Worm (Caenorhabditis elegans): ENCODE data around the gene C34C12.6.

Gene C34C12.6

DNA sequence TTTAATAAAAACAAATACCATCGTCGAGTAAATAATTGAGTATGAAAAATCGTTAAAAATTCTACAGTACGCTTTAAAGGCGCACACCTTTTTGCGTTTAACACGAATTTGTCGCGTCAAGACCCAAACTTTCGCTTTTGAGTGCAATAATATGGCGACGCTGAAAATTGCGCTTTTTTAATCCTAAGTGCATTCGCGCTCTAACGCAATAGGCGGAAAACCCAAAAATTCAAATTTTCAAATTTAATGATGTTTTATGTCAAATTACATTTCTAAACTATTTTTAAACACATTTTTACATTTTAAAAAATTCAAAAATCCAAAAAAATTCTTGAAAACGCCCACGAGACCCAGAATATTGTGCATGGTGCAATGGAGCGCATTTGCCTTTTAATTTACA lies 29.4 kb downstream of the C34C12.6 start:
- no peak for TF ChIP-seq tra-1 (GFP tag; IDR thresholded peaks at IDR 0.05)
- TF ChIP-seq D1046.2 (GFP tag; IDR thresholded peaks at IDR 0.05), result no peak
- TF ChIP-seq lin-38 (GFP tag; IDR thresholded peaks at IDR 0.05), result peak; percentile 46

DNA sequence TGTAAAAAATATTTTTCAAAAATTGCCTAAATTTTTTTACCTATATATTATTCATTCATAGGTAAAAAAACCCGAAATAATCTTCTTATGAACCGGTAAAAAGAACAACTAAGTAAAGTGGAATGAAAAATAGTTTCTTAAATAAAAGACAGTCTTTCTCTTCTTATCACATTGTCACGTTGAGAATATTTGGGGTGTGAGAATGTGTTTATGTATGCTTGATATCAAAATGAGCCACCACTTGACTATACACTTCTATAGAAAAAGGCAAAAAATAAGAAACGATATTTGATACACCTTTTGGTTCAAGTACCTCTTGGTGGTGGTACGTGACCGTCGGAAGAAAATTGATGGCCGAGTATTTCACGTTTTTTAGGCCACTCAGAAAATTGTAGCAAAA lies 37.1 kb downstream of the C34C12.6 start, which contains the start of gene hmit-1.3:
hmit-1.3 (minus strand) TSS at position 103 of the 400 bp plus-strand sequence.
- no peak for TF ChIP-seq mxl-2 (GFP tag; conservative IDR thresholded peaks at IDR 0.05)
- no peak for TF ChIP-seq ceh-82 (tag; optimal IDR thresholded peaks at IDR 0.05)
- peak; percentile 20 for TF ChIP-seq pqm-1 (tag; optimal IDR thresholded peaks at IDR 0.05)
- peak; percentile 25 for TF ChIP-seq nhr-28 (tag; optimal IDR thresholded peaks at IDR 0.05)
- no peak for TF ChIP-seq Y5F2A.4 (GFP tag; optimal IDR thresholded peaks at IDR 0.05)
- no peak for TF ChIP-seq mxl-3 (GFP tag; optimal IDR thresholded peaks at IDR 0.05)
- no peak for TF ChIP-seq lin-1 (GFP tag; IDR thresholded peaks at IDR 0.05)
- TF ChIP-seq lin-38 (GFP tag; IDR thresholded peaks at IDR 0.05), result no peak
- no peak for TF ChIP-seq daf-8 (GFP tag; IDR thresholded peaks at IDR 0.05)
- no peak for TF ChIP-seq D1046.2 (GFP tag; IDR thresholded peaks at IDR 0.05)
- TF ChIP-seq Y75B8A.6 (GFP tag; IDR thresholded peaks at IDR 0.05), result no peak
- no peak for TF ChIP-seq ceh-44 (GFP tag; IDR thresholded peaks at IDR 0.05)
- peak; percentile 57 for TF ChIP-seq hlh-30 (tag; optimal IDR thresholded peaks at IDR 0.05; ENCODE audit: insufficient read depth)
- TF ChIP-seq hlh-11 (tag; optimal IDR thresholded peaks at IDR 0.05), result peak; percentile 18
- no peak for TF ChIP-seq ceh-32 (tag; optimal IDR thresholded peaks at IDR 0.05; ENCODE audit: poor library complexity)
- TF ChIP-seq unc-39 (tag; optimal IDR thresholded peaks at IDR 0.05), result no peak
- TF ChIP-seq dve-1 (tag; optimal IDR thresholded peaks at IDR 0.05; ENCODE audit: insufficient read depth), result peak; percentile 17
- no peak for TF ChIP-seq ceh-20 (GFP tag; IDR thresholded peaks at IDR 0.05)
- TF ChIP-seq nhr-6 (tag; optimal IDR thresholded peaks at IDR 0.05), result no peak
- no peak for TF ChIP-seq ceh-28 (tag; optimal IDR thresholded peaks at IDR 0.05)
- no peak for TF ChIP-seq spr-3 (GFP tag; optimal IDR thresholded peaks at IDR 0.05)
- TF ChIP-seq attf-4 (tag; optimal IDR thresholded peaks at IDR 0.05), result no peak
- TF ChIP-seq nhr-102 (tag; optimal IDR thresholded peaks at IDR 0.05), result no peak
- no peak for TF ChIP-seq hif-1 (tag; optimal IDR thresholded peaks at IDR 0.05)
- TF ChIP-seq nhr-25 (tag; optimal IDR thresholded peaks at IDR 0.05; ENCODE audit: borderline replicate concordance, insufficient read depth), result no peak
- no peak for TF ChIP-seq T26A8.4 (GFP tag; IDR thresholded peaks at IDR 0.05)
- no peak for TF ChIP-seq ZK546.5 (tag; optimal IDR thresholded peaks at IDR 0.05)
- TF ChIP-seq zag-1 (tag; optimal IDR thresholded peaks at IDR 0.05), result no peak
- no peak for TF ChIP-seq saeg-2 (GFP tag; IDR thresholded peaks at IDR 0.05)
- no peak for TF ChIP-seq sdz-12 (GFP tag; optimal IDR thresholded peaks at IDR 0.05)
- no peak for TF ChIP-seq aly-2 (tag; optimal IDR thresholded peaks at IDR 0.05)
- TF ChIP-seq snpc-4 (tag; optimal IDR thresholded peaks at IDR 0.05), result no peak
- no peak for TF ChIP-seq pha-4 (GFP tag; IDR thresholded peaks at IDR 0.05)
- TF ChIP-seq pha-4 (tag; optimal IDR thresholded peaks at IDR 0.05), result no peak
- no peak for TF ChIP-seq dpl-1 (GFP tag; optimal IDR thresholded peaks at IDR 0.05)
- TF ChIP-seq zip-11 (GFP tag; IDR thresholded peaks at IDR 0.05), result no peak
- TF ChIP-seq zfp-2 (tag; optimal IDR thresholded peaks at IDR 0.05), result no peak
- TF ChIP-seq daf-19 (GFP tag; conservative IDR thresholded peaks at IDR 0.05), result no peak
- TF ChIP-seq mdt-29 (GFP tag; IDR thresholded peaks at IDR 0.05), result no peak
- no peak for TF ChIP-seq set-16 (GFP tag; IDR thresholded peaks at IDR 0.05)
- TF ChIP-seq lin-13 (GFP tag; optimal IDR thresholded peaks at IDR 0.05), result no peak
- TF ChIP-seq lim-7 (GFP tag; IDR thresholded peaks at IDR 0.05), result no peak
- no peak for TF ChIP-seq egl-43 (GFP tag; IDR thresholded peaks at IDR 0.05)
- no peak for TF ChIP-seq F37D6.2 (tag; optimal IDR thresholded peaks at IDR 0.05)
- TF ChIP-seq ceh-62 (tag; optimal IDR thresholded peaks at IDR 0.05), result no peak
- no peak for TF ChIP-seq hmg-1.1 (GFP tag; IDR thresholded peaks at IDR 0.05)
- TF ChIP-seq F49E8.2 (tag; optimal IDR thresholded peaks at IDR 0.05; ENCODE audit: borderline replicate concordance), result no peak
- no peak for TF ChIP-seq ztf-7 (tag; optimal IDR thresholded peaks at IDR 0.05)
